Worm (Caenorhabditis elegans): ENCODE results near the gene npp-9.

Gene npp-9

DNA sequence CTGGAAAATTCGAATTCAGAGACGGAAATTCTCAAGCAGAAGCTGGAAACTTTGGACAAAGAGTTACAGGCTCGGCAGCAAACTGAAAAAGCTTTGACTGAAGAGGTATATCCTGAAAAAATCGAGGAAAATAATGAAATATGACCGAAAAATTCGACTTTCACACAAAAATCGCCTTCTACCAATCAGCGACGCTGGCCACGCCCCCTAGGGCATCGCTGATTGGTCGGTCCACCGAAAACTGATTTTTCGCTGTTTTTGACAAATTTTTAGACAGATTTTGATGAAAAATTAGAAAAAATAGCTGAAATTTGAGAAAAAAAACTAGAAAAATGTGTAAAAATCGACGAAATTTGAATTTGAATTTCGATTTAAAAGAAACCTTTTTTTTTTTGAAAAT lies 14.6 kb upstream of the npp-9 start:
- TF ChIP-seq php-3 (GFP tag; IDR thresholded peaks at IDR 0.05) = no peak
- no peak for TF ChIP-seq zfp-3 (GFP tag; conservative IDR thresholded peaks at IDR 0.05)
- no peak for TF ChIP-seq nhr-28 (tag; optimal IDR thresholded peaks at IDR 0.05)
- TF ChIP-seq ZK337.2 (GFP tag; IDR thresholded peaks at IDR 0.05) = no peak
- no peak for TF ChIP-seq zag-1 (tag; optimal IDR thresholded peaks at IDR 0.05)
- no peak for TF ChIP-seq ctbp-1 (GFP tag; IDR thresholded peaks at IDR 0.05)
- TF ChIP-seq hlh-11 (tag; optimal IDR thresholded peaks at IDR 0.05) = no peak
- no peak for TF ChIP-seq lir-3 (tag; optimal IDR thresholded peaks at IDR 0.05)
- no peak for TF ChIP-seq dpl-1 (GFP tag; optimal IDR thresholded peaks at IDR 0.05)
- TF ChIP-seq nhr-102 (tag; optimal IDR thresholded peaks at IDR 0.05) = no peak
- TF ChIP-seq hif-1 (tag; optimal IDR thresholded peaks at IDR 0.05) = no peak
- no peak for TF ChIP-seq ama-1 (optimal IDR thresholded peaks at IDR 0.05)
- no peak for TF ChIP-seq ceh-20 (GFP tag; IDR thresholded peaks at IDR 0.05)
- TF ChIP-seq rbr-2 (tag; optimal IDR thresholded peaks at IDR 0.05) = no peak
- no peak for TF ChIP-seq spr-1 (tag; optimal IDR thresholded peaks at IDR 0.05)
- no peak for TF ChIP-seq zfp-2 (tag; optimal IDR thresholded peaks at IDR 0.05)

DNA sequence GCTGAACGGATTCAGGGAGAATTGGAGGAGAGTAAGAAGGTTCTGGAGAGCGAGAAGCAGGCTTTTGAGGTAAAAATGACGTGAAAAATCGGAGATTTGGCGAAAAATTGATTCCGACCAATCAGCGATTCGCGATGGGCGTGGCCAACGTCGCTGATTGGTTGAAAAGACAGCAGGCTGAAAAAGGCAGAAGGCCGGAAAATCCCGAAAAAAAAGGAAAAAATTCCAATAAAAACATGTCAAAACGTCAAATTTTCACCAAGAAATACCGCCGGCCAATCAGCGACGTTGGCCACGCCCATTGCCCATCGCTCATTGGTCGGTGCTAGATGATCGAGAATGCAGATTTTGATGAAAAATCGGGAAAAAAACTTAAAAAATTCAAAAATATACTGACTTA lies 13.2 kb upstream of the npp-9 start:
- TF ChIP-seq Y75B8A.6 (GFP tag; IDR thresholded peaks at IDR 0.05) (no peak), skn-1 (tag; optimal IDR thresholded peaks at IDR 0.05) (no peak), nhr-25 (tag; optimal IDR thresholded peaks at IDR 0.05; ENCODE audit: borderline replicate concordance, insufficient read depth) (no peak), ZK337.2 (GFP tag; IDR thresholded peaks at IDR 0.05) (no peak), cey-2 (tag; optimal IDR thresholded peaks at IDR 0.05; ENCODE audit: borderline replicate concordance, insufficient read depth) (no peak)

DNA sequence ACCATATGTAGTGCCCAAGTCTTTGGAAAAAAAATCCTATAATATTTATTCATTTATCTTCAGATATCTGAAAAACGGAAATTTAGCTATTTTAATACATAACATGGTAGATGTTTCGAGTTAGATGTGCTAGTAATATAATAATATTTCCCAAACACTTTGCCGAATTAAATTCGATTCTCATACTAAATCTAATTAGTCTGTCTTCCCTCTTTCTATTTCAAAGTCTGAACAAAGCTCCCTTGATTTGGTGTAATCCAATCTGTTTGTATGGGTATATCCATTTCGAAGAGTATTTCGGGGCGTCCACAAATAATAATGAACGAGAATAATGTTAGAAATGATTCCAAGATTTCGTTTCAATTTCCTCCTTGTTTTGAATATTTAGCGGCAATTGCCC lies 10.1 kb upstream of the npp-9 start:
- TF ChIP-seq R02D3.7 (tag; optimal IDR thresholded peaks at IDR 0.05) = no peak
- peak; percentile 19 for TF ChIP-seq ces-1 (GFP tag; optimal IDR thresholded peaks at IDR 0.05)
- no peak for TF ChIP-seq attf-4 (tag; optimal IDR thresholded peaks at IDR 0.05)

DNA sequence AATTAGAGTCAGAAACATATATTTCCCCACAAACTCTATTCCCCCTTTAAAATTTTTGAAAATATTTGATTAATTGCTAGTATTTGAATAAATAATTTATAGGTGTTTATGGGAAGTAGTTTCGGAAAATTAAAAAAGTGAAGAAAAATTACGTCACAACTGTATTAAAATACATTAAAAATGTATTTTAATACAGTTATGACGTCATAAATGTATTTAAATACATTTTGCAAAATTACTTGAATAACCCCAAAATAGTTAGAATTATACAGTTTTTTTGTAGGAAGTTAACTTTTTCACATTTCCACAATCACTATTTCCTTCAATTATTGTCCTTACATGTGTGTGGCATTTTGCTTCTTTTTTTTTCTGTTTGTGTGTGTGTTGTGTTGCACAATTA lies 9.2 kb upstream of the npp-9 start:
- TF ChIP-seq aha-1 (tag) = peak; percentile 82
- TF ChIP-seq lsy-2 (tag; optimal IDR thresholded peaks at IDR 0.05) = no peak

DNA sequence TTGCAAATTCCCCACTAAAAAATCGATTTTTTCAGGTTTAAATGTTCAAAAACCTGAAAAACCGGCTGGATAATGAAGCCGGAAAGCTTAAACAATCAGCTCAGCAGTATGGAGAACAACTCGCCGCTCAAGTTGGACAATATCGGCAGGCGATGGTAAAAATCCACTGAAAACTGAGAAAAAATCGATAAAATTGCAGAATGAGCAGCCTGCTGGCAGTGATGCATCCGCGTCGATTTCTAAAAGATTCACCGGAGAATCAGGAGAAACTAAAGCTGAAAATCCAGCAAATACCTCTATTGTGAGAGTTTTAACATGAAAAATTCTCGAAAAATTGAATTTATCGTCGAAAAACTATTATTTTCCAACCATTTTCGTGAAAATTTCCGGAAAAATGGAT lies 1.3 kb upstream of the npp-9 start, which contains the start of gene golg-4:
golg-4 (plus strand) TSS at position 34 of the 400 bp plus-strand sequence.
- no peak for TF ChIP-seq jun-1 (tag; optimal IDR thresholded peaks at IDR 0.05)
- TF ChIP-seq ama-1 (optimal IDR thresholded peaks at IDR 0.05) = peak; percentile 35
- TF ChIP-seq T26A8.4 (GFP tag; IDR thresholded peaks at IDR 0.05) = peak; percentile 29; the same call in 1 of the 2 replicates
- TF ChIP-seq php-3 (GFP tag; IDR thresholded peaks at IDR 0.05) = 0 out of 2 replicates have a peak, but pooled peaks have one; percentile 12

DNA sequence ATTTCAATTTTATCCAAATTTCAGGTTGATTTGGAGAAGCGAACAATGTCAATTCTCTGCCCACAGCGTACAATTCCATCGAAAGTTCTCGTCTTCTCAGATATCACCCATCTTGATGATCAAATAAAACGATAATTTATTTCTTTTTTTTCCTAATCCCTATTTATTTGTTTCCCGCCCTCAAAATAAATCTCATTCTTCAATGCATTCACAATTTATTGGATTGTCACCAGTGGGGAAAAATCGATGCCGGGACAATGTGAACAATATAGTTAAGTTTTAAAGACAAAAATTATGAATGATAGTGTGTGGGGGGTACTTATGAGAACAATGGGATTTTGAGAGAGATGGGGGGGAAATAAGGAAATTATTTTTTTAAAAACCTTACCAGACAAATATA lies 3.8 kb downstream of the npp-9 start:
- TF ChIP-seq lin-38 (GFP tag; IDR thresholded peaks at IDR 0.05) = peak; percentile 42; the same call in 1 of the 2 replicates
- peak; percentile 32 for TF ChIP-seq F49E8.2 (tag; optimal IDR thresholded peaks at IDR 0.05; ENCODE audit: borderline replicate concordance)
- no peak for TF ChIP-seq daf-19 (GFP tag; conservative IDR thresholded peaks at IDR 0.05)

DNA sequence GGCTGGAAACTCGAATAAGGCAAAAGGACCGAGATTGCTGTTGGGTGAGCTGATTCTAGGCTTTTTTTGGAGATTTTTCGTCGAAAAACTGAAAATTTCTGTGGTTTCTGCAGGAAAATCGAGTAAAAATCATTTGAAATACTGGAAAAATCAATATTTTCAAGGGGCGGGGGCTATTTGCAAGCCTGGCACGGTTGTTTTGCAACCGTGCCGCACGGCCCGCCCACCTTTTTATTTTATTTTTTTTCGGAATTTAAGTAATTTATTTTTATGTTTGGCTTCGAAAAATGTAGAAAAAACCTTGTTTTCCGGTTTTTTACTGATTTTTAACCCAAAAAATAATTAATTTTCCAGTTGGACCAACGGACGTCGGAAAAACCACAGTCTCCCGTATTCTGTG lies 5.8 kb downstream of the npp-9 start:
- TF ChIP-seq aha-1 (tag) (peak; percentile 6), daf-16 (GFP tag; optimal IDR thresholded peaks at IDR 0.05) (no peak), daf-16 (tag; optimal IDR thresholded peaks at IDR 0.05) (peak; percentile 11), lin-38 (GFP tag; IDR thresholded peaks at IDR 0.05) (peak; percentile 53), ceh-82 (tag; optimal IDR thresholded peaks at IDR 0.05) (no peak), lin-15B (tag; optimal IDR thresholded peaks at IDR 0.05) (peak; percentile 9), madf-5 (GFP tag; IDR thresholded peaks at IDR 0.05) (no peak)
